Worm (Caenorhabditis elegans) whole organism, L4/young adult: ENCODE results near the gene gst-5.

Source experiments
- W03F9.2 ChIP-seq: fragments of 150-350 bp; optimal IDR thresholded peaks from 2 replicates; lab custom pipeline; 2014; ENCODE audit warnings: missing biosample characterization, missing genetic modification characterization
- dao-5 ChIP-seq: sonication (generic microtip); optimal IDR thresholded peaks from 2 replicates; lab custom pipeline; 2016; ENCODE audit warnings: missing genotype, missing genetic modification characterization, moderate library complexity, missing compliant biosample characterization
- him-1 ChIP-seq: sonication (generic microtip); optimal IDR thresholded peaks from 2 replicates; lab custom pipeline; 2016; ENCODE audit warnings: missing genotype, missing genetic modification reagents, missing genetic modification characterization, missing compliant biosample characterization

ce11 chrII:10912995-10913394 is 37.2 kb upstream of the gst-5 start:
- TF ChIP-seq him-1 (tag; lab: Kevin White, UChicago) (no peak), dao-5 (tag; lab: Kevin White, UChicago) (no peak), W03F9.2 (tag; lab: Kevin White, UChicago) (no peak)
